Fruit fly (Drosophila melanogaster): ENCODE data around the gene Rpt4.

Gene Rpt4

dm6 chrX:6291083-6291699 is at the start of gene Rpt4, which contains the start of gene mldr:
TSS of gene Rpt4 (minus strand) at chrX:6291245.
TSS of gene mldr (plus strand) at chrX:6291303.
- TF ChIP-seq psq (optimal IDR thresholded peaks at IDR 0.05) (no peak), CG8478 (optimal IDR thresholded peaks at IDR 0.05) (no peak), Dll (optimal IDR thresholded peaks at IDR 0.05) (no peak), pan (optimal IDR thresholded peaks at IDR 0.05) (no peak), usp (GFP tag; optimal IDR thresholded peaks at IDR 0.05) (no peak), EcR (GFP tag; optimal IDR thresholded peaks at IDR 0.05) (no peak)

- TF ChIP-seq psq (optimal IDR thresholded peaks at IDR 0.05), result no peak
- no peak for TF ChIP-seq usp (GFP tag; optimal IDR thresholded peaks at IDR 0.05)
- TF ChIP-seq Dll (optimal IDR thresholded peaks at IDR 0.05), result no peak
- TF ChIP-seq EcR (GFP tag; optimal IDR thresholded peaks at IDR 0.05), result no peak
- TF ChIP-seq pan (optimal IDR thresholded peaks at IDR 0.05), result no peak
Observed at dm6 chrX:6340593-6341068, 49.6 kb upstream of the Rpt4 start.

- TF ChIP-seq Dll (optimal IDR thresholded peaks at IDR 0.05), result no peak
- peak in 1 of 2 experiments; percentile 30 for TF ChIP-seq EcR (GFP tag; optimal IDR thresholded peaks at IDR 0.05)
Observed at dm6 chrX:6339970-6340548, 49.0 kb upstream of the Rpt4 start.

- no peak for TF ChIP-seq pan (optimal IDR thresholded peaks at IDR 0.05)
- TF ChIP-seq EcR (GFP tag; optimal IDR thresholded peaks at IDR 0.05), result no peak
- no peak for TF ChIP-seq psq (optimal IDR thresholded peaks at IDR 0.05)
- no peak for TF ChIP-seq CG8478 (optimal IDR thresholded peaks at IDR 0.05)
- TF ChIP-seq usp (GFP tag; optimal IDR thresholded peaks at IDR 0.05), result no peak
- TF ChIP-seq Dll (optimal IDR thresholded peaks at IDR 0.05), result no peak
Observed at dm6 chrX:6338738-6339614, 47.9 kb upstream of the Rpt4 start.

- TF ChIP-seq usp (GFP tag; optimal IDR thresholded peaks at IDR 0.05) (no peak), Dll (optimal IDR thresholded peaks at IDR 0.05) (no peak), CG8478 (optimal IDR thresholded peaks at IDR 0.05) (no peak), pan (optimal IDR thresholded peaks at IDR 0.05) (no peak), EcR (GFP tag; optimal IDR thresholded peaks at IDR 0.05) (no peak), psq (optimal IDR thresholded peaks at IDR 0.05) (no peak)
Observed at dm6 chrX:6337702-6338101, 46.7 kb upstream of the Rpt4 start, which contains the start of gene CG3842. TSS of gene CG3842 (plus strand) at chrX:6337762.

- no peak for TF ChIP-seq pan (optimal IDR thresholded peaks at IDR 0.05)
- no peak for TF ChIP-seq CG8478 (optimal IDR thresholded peaks at IDR 0.05)
- no peak for TF ChIP-seq usp (GFP tag; optimal IDR thresholded peaks at IDR 0.05)
- TF ChIP-seq Dll (optimal IDR thresholded peaks at IDR 0.05), result no peak
Observed at dm6 chrX:6334945-6335344, 43.9 kb upstream of the Rpt4 start.

dm6 chrX:6332988-6333719 is 42.1 kb upstream of the Rpt4 start:
- TF ChIP-seq psq (optimal IDR thresholded peaks at IDR 0.05) (no peak), pan (optimal IDR thresholded peaks at IDR 0.05) (no peak), Dll (optimal IDR thresholded peaks at IDR 0.05) (no peak), CG8478 (optimal IDR thresholded peaks at IDR 0.05) (no peak), EcR (GFP tag; optimal IDR thresholded peaks at IDR 0.05) (no peak)

dm6 chrX:6330369-6330949 is 39.4 kb upstream of the Rpt4 start, which contains the start of gene CG42240:
TSS of gene CG42240 (plus strand) at chrX:6330842.
- no peak for TF ChIP-seq pan (optimal IDR thresholded peaks at IDR 0.05)
- no peak for TF ChIP-seq CG8478 (optimal IDR thresholded peaks at IDR 0.05)
- no peak for TF ChIP-seq psq (optimal IDR thresholded peaks at IDR 0.05)
- no peak for TF ChIP-seq usp (GFP tag; optimal IDR thresholded peaks at IDR 0.05)
- TF ChIP-seq Dll (optimal IDR thresholded peaks at IDR 0.05), result no peak
- no peak for TF ChIP-seq EcR (GFP tag; optimal IDR thresholded peaks at IDR 0.05)

- TF ChIP-seq psq (optimal IDR thresholded peaks at IDR 0.05) (no peak), EcR (GFP tag; optimal IDR thresholded peaks at IDR 0.05) (no peak), pan (optimal IDR thresholded peaks at IDR 0.05) (no peak), CG8478 (optimal IDR thresholded peaks at IDR 0.05) (no peak), usp (GFP tag; optimal IDR thresholded peaks at IDR 0.05) (no peak), Dll (optimal IDR thresholded peaks at IDR 0.05) (no peak)
Observed at dm6 chrX:6316858-6317474, 25.9 kb upstream of the Rpt4 start.

- TF ChIP-seq usp (GFP tag; optimal IDR thresholded peaks at IDR 0.05), result no peak
- no peak for TF ChIP-seq CG8478 (optimal IDR thresholded peaks at IDR 0.05)
- no peak for TF ChIP-seq psq (optimal IDR thresholded peaks at IDR 0.05)
- TF ChIP-seq Dll (optimal IDR thresholded peaks at IDR 0.05), result no peak
- TF ChIP-seq EcR (GFP tag; optimal IDR thresholded peaks at IDR 0.05), result no peak
- no peak for TF ChIP-seq pan (optimal IDR thresholded peaks at IDR 0.05)
Observed at dm6 chrX:6315583-6315982, 24.5 kb upstream of the Rpt4 start.

- no peak for TF ChIP-seq EcR (GFP tag; optimal IDR thresholded peaks at IDR 0.05)
- TF ChIP-seq pan (optimal IDR thresholded peaks at IDR 0.05), result no peak
- TF ChIP-seq Dll (optimal IDR thresholded peaks at IDR 0.05), result no peak
- TF ChIP-seq psq (optimal IDR thresholded peaks at IDR 0.05), result no peak
- TF ChIP-seq usp (GFP tag; optimal IDR thresholded peaks at IDR 0.05), result no peak
- no peak for TF ChIP-seq CG8478 (optimal IDR thresholded peaks at IDR 0.05)
Observed at dm6 chrX:6311516-6311915, 20.5 kb upstream of the Rpt4 start.

All from whole organism.